Fruit fly (Drosophila melanogaster) whole organism, embryonic: ENCODE data around the gene CG7694.

Experiments used
- Atf3 ChIP-seq: fragments of 200-800 bp; sonication (Bioruptor generic); optimal IDR thresholded peaks from 3 replicates; lab custom pipeline; 2016; ENCODE audit warnings: missing biosample characterization, missing genetic modification characterization
- Atf6 ChIP-seq: fragments of 200-800 bp; sonication (Bioruptor generic); IDR thresholded peaks from 2 replicates; pipeline ENCODE4 v1.3.6; 2022; ENCODE audit warnings: missing biosample characterization, missing genetic modification characterization
- C15 ChIP-seq: fragments of 200-800 bp; sonication (Bioruptor generic); IDR thresholded peaks from 3 replicates; pipeline ENCODE4 v1.3.6; 2022; ENCODE audit warnings: missing biosample characterization, missing genetic modification characterization
- CG10209 ChIP-seq: fragments of 200-800 bp; sonication (Bioruptor generic); optimal IDR thresholded peaks from 3 replicates; lab custom pipeline; 2017; ENCODE audit warnings: missing biosample characterization, mild to moderate bottlenecking, missing genetic modification characterization, missing genetic modification reagents
- CG10543 ChIP-seq: fragments of 200-800 bp; sonication (Bioruptor generic); optimal IDR thresholded peaks from 3 replicates; lab custom pipeline; 2017; ENCODE audit warnings: missing biosample characterization, mild to moderate bottlenecking, missing genetic modification characterization, moderate library complexity
- CG12155 ChIP-seq: fragments of 200-800 bp; sonication (Bioruptor generic); optimal IDR thresholded peaks from 3 replicates; lab custom pipeline; 2016; ENCODE audit warnings: missing biosample characterization, missing genetic modification characterization
- CG16779 ChIP-seq: fragments of 200-800 bp; sonication (Bioruptor generic); IDR thresholded peaks from 2 replicates; pipeline ENCODE4 v1.3.6; 2022; ENCODE audit warnings: missing biosample characterization, missing genetic modification characterization
- CG17385 ChIP-seq: fragments of 200-800 bp; sonication (Bioruptor generic); optimal IDR thresholded peaks from 3 replicates; lab custom pipeline; 2018; ENCODE audit warnings: missing biosample characterization, mild to moderate bottlenecking, missing genetic modification characterization
- CG17802 ChIP-seq: fragments of 200-800 bp; sonication (Bioruptor generic); optimal IDR thresholded peaks from 2 replicates; lab custom pipeline; 2018; ENCODE audit warnings: missing biosample characterization, mild to moderate bottlenecking, missing genetic modification characterization, moderate library complexity
- CG2875 ChIP-seq: fragments of 200-800 bp; sonication (Bioruptor generic); optimal IDR thresholded peaks from 2 replicates; lab custom pipeline; 2017; ENCODE audit warnings: missing biosample characterization, mild to moderate bottlenecking, missing genetic modification characterization, missing genetic modification reagents
- CG30020 ChIP-seq: fragments of 200-800 bp; optimal IDR thresholded peaks from 2 replicates; lab custom pipeline; 2019; ENCODE audit warnings: missing biosample characterization, mild to moderate bottlenecking, missing genetic modification characterization, moderate library complexity
- CG3065 ChIP-seq: fragments of 200-800 bp; sonication (Bioruptor generic); optimal IDR thresholded peaks from 2 replicates; lab custom pipeline; 2016; ENCODE audit warnings: missing biosample characterization, missing genetic modification characterization
- CG32532 ChIP-seq: fragments of 200-800 bp; sonication (Bioruptor generic); IDR thresholded peaks from 2 replicates; pipeline ENCODE4 v1.3.6; 2022; ENCODE audit warnings: missing biosample characterization, missing genetic modification characterization
- CG3995 ChIP-seq: fragments of 200-800 bp; sonication (Bioruptor generic); optimal IDR thresholded peaks from 3 replicates; lab custom pipeline; 2016; ENCODE audit warnings: missing biosample characterization, missing genetic modification characterization
- CG6175 ChIP-seq: fragments of 200-800 bp; sonication (Bioruptor generic); IDR thresholded peaks from 3 replicates; pipeline ENCODE4 v1.3.6; 2022; ENCODE audit warnings: missing biosample characterization, missing genetic modification characterization
- CG6654 ChIP-seq: fragments of 200-800 bp; sonication (Bioruptor generic); optimal IDR thresholded peaks from 2 replicates; lab custom pipeline; 2017; ENCODE audit warnings: missing biosample characterization, mild to moderate bottlenecking, missing genetic modification characterization
- CG7963 ChIP-seq: fragments of 200-800 bp; sonication (Bioruptor generic); IDR thresholded peaks from 3 replicates; pipeline ENCODE4 v1.3.6; 2022; ENCODE audit warnings: missing biosample characterization, missing genetic modification characterization; ENCODE audit not compliant: partially characterized antibody
- CG9437 ChIP-seq: fragments of 200-800 bp; sonication (Bioruptor generic); optimal IDR thresholded peaks from 2 replicates; lab custom pipeline; 2018; ENCODE audit warnings: missing biosample characterization, mild to moderate bottlenecking, missing genetic modification characterization
- CoRest ChIP-seq: fragments of 200-800 bp; sonication (Bioruptor generic); optimal IDR thresholded peaks from 3 replicates; lab custom pipeline; 2018; ENCODE audit warnings: missing biosample characterization, mild to moderate bottlenecking, missing genetic modification characterization, moderate library complexity
- Dbx ChIP-seq: fragments of 200-800 bp; sonication (Bioruptor generic); IDR thresholded peaks from 3 replicates; pipeline ENCODE4 v1.3.6; 2022; ENCODE audit warnings: missing biosample characterization, missing genetic modification characterization
- ERR ChIP-seq: fragments of 200-800 bp; sonication (Bioruptor generic); optimal IDR thresholded peaks from 2 replicates; lab custom pipeline; 2016; ENCODE audit warnings: missing biosample characterization, missing genetic modification characterization
- Gug ChIP-seq: fragments of 200-800 bp; sonication (Bioruptor generic); IDR thresholded peaks from 4 replicates; pipeline ENCODE4 v1.3.6; 2022; ENCODE audit warnings: missing biosample characterization, missing genetic modification characterization
- MTF-1 ChIP-seq: fragments of 200-800 bp; sonication (Bioruptor generic); optimal IDR thresholded peaks from 2 replicates; lab custom pipeline; 2018; ENCODE audit warnings: missing biosample characterization, mild to moderate bottlenecking, missing genetic modification characterization, borderline replicate concordance
- Nf-YB ChIP-seq: fragments of 200-800 bp; sonication (Bioruptor generic); optimal IDR thresholded peaks from 3 replicates; lab custom pipeline; 2019; ENCODE audit warnings: missing biosample characterization, mild to moderate bottlenecking, missing genetic modification characterization, moderate library complexity
- Oaz ChIP-seq: fragments of 200-800 bp; sonication (Bioruptor generic); IDR thresholded peaks from 2 replicates; pipeline ENCODE4 v1.3.6; 2022; ENCODE audit warnings: missing biosample characterization, missing genetic modification characterization
- Oli ChIP-seq: fragments of 200-800 bp; sonication (Bioruptor generic); optimal IDR thresholded peaks from 2 replicates; lab custom pipeline; 2018; ENCODE audit warnings: missing biosample characterization, mild to moderate bottlenecking, missing genetic modification characterization, moderate library complexity
- Pdp1 ChIP-seq, 2 experiments: fragments of 200-800 bp; sonication (Bioruptor generic); optimal IDR thresholded peaks; 3 replicates each; lab custom pipeline; 2016; ENCODE audit warnings: missing biosample characterization in 2 of 2, missing genetic modification characterization in 2 of 2, mild to moderate bottlenecking in 1 of 2, moderate library complexity in 1 of 2
- Poxn ChIP-seq: fragments of 200-800 bp; sonication (Bioruptor generic); IDR thresholded peaks from 2 replicates; pipeline ENCODE4 v1.3.6; 2022; ENCODE audit warnings: missing biosample characterization, missing genetic modification characterization
- ato ChIP-seq: fragments of 200-800 bp; sonication (Bioruptor generic); IDR thresholded peaks from 2 replicates; pipeline ENCODE4 v1.3.6; 2022; ENCODE audit warnings: missing biosample characterization, missing genetic modification characterization; ENCODE audit not compliant: partially characterized antibody
- btn ChIP-seq: fragments of 200-800 bp; sonication (Bioruptor generic); optimal IDR thresholded peaks from 2 replicates; lab custom pipeline; 2016; ENCODE audit warnings: missing biosample characterization, missing genetic modification characterization
- chn ChIP-seq: fragments of 200-800 bp; sonication (Bioruptor generic); optimal IDR thresholded peaks from 2 replicates; lab custom pipeline; 2016; ENCODE audit warnings: missing biosample characterization, missing genetic modification characterization
- crol ChIP-seq: fragments of 200-800 bp; sonication (Bioruptor generic); IDR thresholded peaks from 2 replicates; pipeline ENCODE4 v1.3.6; 2022; ENCODE audit warnings: missing biosample characterization, missing genetic modification characterization
- danr ChIP-seq: fragments of 200-800 bp; sonication (Bioruptor generic); IDR thresholded peaks from 2 replicates; pipeline ENCODE4 v1.3.6; 2022; ENCODE audit warnings: missing biosample characterization, missing genetic modification characterization
- dmrt11E ChIP-seq: fragments of 200-800 bp; sonication (Bioruptor generic); optimal IDR thresholded peaks from 3 replicates; lab custom pipeline; 2018; ENCODE audit warnings: missing biosample characterization, mild to moderate bottlenecking, missing genetic modification characterization, moderate library complexity
- ems ChIP-seq: fragments of 200-800 bp; sonication (Bioruptor generic); optimal IDR thresholded peaks from 3 replicates; lab custom pipeline; 2016; ENCODE audit warnings: missing biosample characterization, missing genetic modification characterization
- eyg ChIP-seq: fragments of 200-800 bp; sonication (Bioruptor generic); optimal IDR thresholded peaks from 3 replicates; lab custom pipeline; 2016; ENCODE audit warnings: missing biosample characterization, missing genetic modification characterization
- ftz-f1 ChIP-seq: fragments of 200-800 bp; sonication (Bioruptor generic); optimal IDR thresholded peaks from 2 replicates; lab custom pipeline; 2016; ENCODE audit warnings: missing biosample characterization, missing genetic modification characterization
- gce ChIP-seq: fragments of 200-800 bp; sonication (Bioruptor generic); IDR thresholded peaks from 3 replicates; pipeline ENCODE4 v1.3.6; 2022; ENCODE audit warnings: missing biosample characterization, missing genetic modification characterization
- hbn ChIP-seq: fragments of 200-800 bp; sonication (Bioruptor generic); IDR thresholded peaks from 2 replicates; pipeline ENCODE4 v1.3.6; 2022; ENCODE audit warnings: missing biosample characterization, missing genetic modification characterization; ENCODE audit not compliant: partially characterized antibody
- nau ChIP-seq: fragments of 200-800 bp; sonication (Bioruptor generic); optimal IDR thresholded peaks from 3 replicates; lab custom pipeline; 2017; ENCODE audit warnings: missing biosample characterization, mild to moderate bottlenecking, missing genetic modification characterization, missing genetic modification reagents
- pum ChIP-seq: fragments of 200-800 bp; sonication (Bioruptor generic); optimal IDR thresholded peaks from 2 replicates; lab custom pipeline; 2016; ENCODE audit warnings: missing biosample characterization, missing genetic modification characterization
- sens ChIP-seq: fragments of 200-800 bp; sonication (Bioruptor generic); peaks from one replicate; lab custom pipeline; 2016; ENCODE audit warnings: missing biosample characterization, missing genetic modification characterization
- sob ChIP-seq: fragments of 200-800 bp; sonication (Bioruptor generic); IDR thresholded peaks from 2 replicates; pipeline ENCODE4 v1.3.6; 2022; ENCODE audit warnings: missing biosample characterization, missing genetic modification characterization
- stwl ChIP-seq: fragments of 200-800 bp; sonication (Bioruptor generic); optimal IDR thresholded peaks from 3 replicates; lab custom pipeline; 2018; ENCODE audit warnings: missing biosample characterization, mild to moderate bottlenecking, missing genetic modification characterization, moderate library complexity
- tgo ChIP-seq: fragments of 200-800 bp; sonication (Bioruptor generic); IDR thresholded peaks from 3 replicates; pipeline ENCODE4 v1.3.6; 2022; ENCODE audit warnings: missing biosample characterization, missing genetic modification characterization
- tll ChIP-seq, 2 experiments: fragments of 200-800 bp in 1 of 2; fragments of >200 bp in 1 of 2; sonication (Bioruptor generic) in 1 of 2; optimal IDR thresholded peaks; 2 replicates each; lab custom pipeline; 2017 to 2019; ENCODE audit warnings: missing biosample characterization in 2 of 2, missing genetic modification characterization in 2 of 2, mild to moderate bottlenecking in 1 of 2, moderate library complexity in 1 of 2
- vfl ChIP-seq: fragments of 200-800 bp; sonication (Bioruptor generic); optimal IDR thresholded peaks from 2 replicates; lab custom pipeline; 2016; ENCODE audit warnings: missing biosample characterization, missing genetic modification characterization
- z ChIP-seq: fragments of 200-800 bp; sonication (Bioruptor generic); IDR thresholded peaks from 3 replicates; pipeline ENCODE4 v1.3.6; 2022; ENCODE audit warnings: missing biosample characterization, missing genetic modification characterization

Gene CG7694

DNA sequence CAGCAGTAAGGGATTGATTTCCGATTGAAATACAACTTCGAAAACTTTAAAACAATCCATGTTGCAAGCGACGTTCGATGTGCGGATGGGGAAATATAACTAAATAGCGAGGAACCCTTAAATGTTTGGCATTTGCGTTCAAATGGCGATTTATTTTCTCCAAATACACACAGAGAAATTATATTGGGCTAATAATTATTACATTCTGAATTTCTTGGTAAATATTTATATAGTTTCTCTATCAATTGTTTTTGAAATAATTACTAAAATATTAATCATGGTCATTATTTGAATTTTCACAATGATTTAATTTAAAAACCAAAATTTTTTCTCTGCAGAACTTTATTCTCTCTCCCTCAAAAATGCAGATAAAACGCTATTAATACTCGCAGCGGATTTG is 7.8 kb upstream of the CG7694 start, which contains the start of the genes CG43210 and hemo:
Gene CG43210 (minus strand): TSS at position 101 of the 400 bp plus-strand sequence.
Gene hemo (minus strand): TSS at position 101 of the 400 bp plus-strand sequence.
- TF ChIP-seq CG3065 (GFP tag; lab: Kevin White, UChicago) (no peak), C15 (GFP tag; lab: Robert Waterston, UW) (no peak), CG2875 (GFP tag; lab: Kevin White, UChicago) (no peak), btn (no peak), Nf-YB (no peak), CG6175 (no peak), Gug (GFP tag; lab: Robert Waterston, UW) (no peak), CG32532 (no peak), Atf6 (GFP tag; lab: Robert Waterston, UW) (no peak), gce (GFP tag; lab: Robert Waterston, UW) (no peak), danr (GFP tag; lab: Robert Waterston, UW) (no peak), CG3995 (GFP tag; lab: Kevin White, UChicago) (no peak), chn (GFP tag; lab: Kevin White, UChicago) (no peak), MTF-1 (GFP tag; lab: Kevin White, UChicago) (no peak), nau (GFP tag; lab: Kevin White, UChicago) (no peak)

DNA sequence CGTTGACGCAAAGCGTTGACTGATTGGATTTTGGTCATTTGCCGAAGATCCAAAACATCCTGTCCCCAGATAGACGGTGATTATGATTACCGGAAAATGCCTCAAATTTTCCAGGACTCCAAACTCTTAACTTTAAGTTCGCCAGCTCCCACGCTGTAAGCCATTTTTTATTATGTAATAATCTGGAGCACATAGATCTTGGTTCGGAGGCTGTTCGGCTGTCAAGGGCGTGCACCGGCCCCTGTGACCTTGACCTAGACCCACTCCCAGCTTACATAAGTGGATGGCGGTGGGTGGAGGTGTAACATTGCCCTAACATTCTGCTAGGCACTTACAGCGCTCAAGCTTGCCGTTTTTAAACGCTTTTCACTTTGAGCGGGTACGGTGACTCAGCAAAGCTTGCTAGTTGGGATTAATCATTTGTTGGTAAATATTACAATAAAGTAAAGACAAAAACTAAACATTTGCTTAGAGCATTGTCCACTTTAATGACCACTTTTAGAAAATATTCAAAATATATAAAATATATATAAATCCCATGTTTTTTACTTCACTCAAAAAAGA is 569 bp upstream of the CG7694 start:
- TF ChIP-seq vfl = no peak
- TF ChIP-seq Atf3 = no peak
- TF ChIP-seq CG3995 (GFP tag; lab: Kevin White, UChicago) = no peak
- TF ChIP-seq Oli = no peak
- no peak for TF ChIP-seq hbn (GFP tag; lab: Robert Waterston, UW)
- TF ChIP-seq z (GFP tag; lab: Robert Waterston, UW) = peak; percentile 47; the same call in 1 of the 3 replicates
- no peak for TF ChIP-seq ato (GFP tag; lab: Robert Waterston, UW)
- TF ChIP-seq CoRest (tag; lab: Kevin White, UChicago) = no peak
- TF ChIP-seq CG12155 (GFP tag; lab: Kevin White, UChicago) = no peak
- TF ChIP-seq stwl = no peak
- TF ChIP-seq sens = peak; percentile 46
- TF ChIP-seq ems (GFP tag; lab: Kevin White, UChicago) = no peak
- peak in 1 of 2 experiments; percentile 90 for TF ChIP-seq Pdp1 (GFP tag; optimal IDR thresholded peaks at IDR 0.05; lab: Kevin White, UChicago)
- no peak for TF ChIP-seq CG10209 (GFP tag; lab: Kevin White, UChicago)
- TF ChIP-seq ERR (GFP tag; lab: Kevin White, UChicago) = peak; percentile 43
- peak; percentile 41 for TF ChIP-seq ftz-f1 (GFP tag; lab: Kevin White, UChicago)
- no peak for TF ChIP-seq CG30020 (tag; lab: Kevin White, UChicago)
- TF ChIP-seq CG9437 (GFP tag; lab: Kevin White, UChicago) = no peak
- no peak for TF ChIP-seq dmrt11E (tag; lab: Kevin White, UChicago)

DNA sequence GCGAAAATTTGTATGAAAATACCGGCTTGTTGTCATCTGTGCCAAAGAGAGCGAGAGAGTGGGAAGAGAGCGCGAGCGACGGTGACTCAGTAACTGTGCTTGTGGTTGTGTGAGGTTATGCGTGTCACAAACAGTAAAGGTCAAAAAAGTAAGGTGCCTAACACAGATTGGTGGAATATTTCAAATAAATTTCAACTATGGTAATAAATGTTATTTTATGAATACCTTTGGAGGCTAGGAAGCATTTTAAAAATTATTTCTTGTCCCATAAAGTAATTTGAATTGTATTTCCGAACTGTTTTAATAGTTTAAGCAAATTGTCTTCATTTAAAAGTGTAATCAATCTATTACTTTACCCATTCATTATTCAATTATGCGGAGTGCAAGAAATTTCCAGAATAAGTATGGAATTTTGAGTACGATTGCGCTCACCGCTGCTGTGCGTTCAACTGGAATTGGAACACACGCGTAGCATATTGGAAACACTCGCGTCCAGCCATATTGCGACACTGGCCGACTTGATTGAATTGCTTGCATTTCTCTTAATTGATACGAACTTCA is 888 bp downstream of the CG7694 start:
- TF ChIP-seq tgo (GFP tag; lab: Robert Waterston, UW) (peak; percentile 93), tll (GFP tag; optimal IDR thresholded peaks at IDR 0.05; lab: Kevin White, UChicago) (peak; percentile 1), Oaz (GFP tag; lab: Robert Waterston, UW) (peak; percentile 85), CG17802 (peak; percentile 43), Poxn (GFP tag; lab: Robert Waterston, UW) (peak; percentile 67), CG16779 (GFP tag; lab: Robert Waterston, UW) (peak; percentile 53; the same call in 1 of the 2 replicates), CG6654 (peak; percentile 79), crol (GFP tag; lab: Robert Waterston, UW) (no peak), Dbx (GFP tag; lab: Robert Waterston, UW) (peak; percentile 93), pum (GFP tag; lab: Kevin White, UChicago) (peak; percentile 81), eyg (GFP tag; lab: Kevin White, UChicago) (peak; percentile 91), CG7963 (no peak), CG10543 (peak; percentile 83), sob (GFP tag; lab: Robert Waterston, UW) (peak; percentile 92), CG17385 (GFP tag; lab: Kevin White, UChicago) (peak; percentile 93)
